Fruit fly (Drosophila melanogaster) whole organism, wandering third instar larva: ENCODE results near the gene CG12288.
A peak's percentile ranks its signal among the peaks of the same experiment; 100 is the strongest.

Experiments used
- Abd-B ChIP-seq: fragments of >200 bp; optimal IDR thresholded peaks from 2 replicates; lab custom pipeline; 2017; ENCODE audit warnings: missing biosample characterization, missing genetic modification characterization
- CG32264 ChIP-seq: fragments of 200-800 bp; sonication (Bioruptor generic); optimal IDR thresholded peaks from 2 replicates; lab custom pipeline; 2016; ENCODE audit warnings: missing biosample characterization, missing genetic modification characterization
- CG9705 ChIP-seq: fragments of 200-800 bp; sonication (Bioruptor generic); optimal IDR thresholded peaks from 2 replicates; lab custom pipeline; 2018; ENCODE audit warnings: missing biosample characterization, mild to moderate bottlenecking, missing genetic modification characterization
- Dif ChIP-seq: fragments of 200-275, 200-300 bp; sonication (Bioruptor generic); optimal IDR thresholded peaks from 2 replicates; lab custom pipeline; 2018; ENCODE audit warnings: missing biosample characterization, missing genetic modification characterization; ENCODE audit not compliant: partially characterized antibody
- GATAd ChIP-seq: sonication (Bioruptor generic); optimal IDR thresholded peaks from 2 replicates; lab custom pipeline; 2016; ENCODE audit warnings: missing biosample characterization, missing genetic modification characterization
- HLH106 ChIP-seq: fragments of 200-800 bp; optimal IDR thresholded peaks from 3 replicates; lab custom pipeline; 2019; ENCODE audit warnings: missing biosample characterization, mild to moderate bottlenecking, missing genetic modification characterization, moderate library complexity
- Hr78 ChIP-seq: fragments of >200 bp; optimal IDR thresholded peaks from 2 replicates; lab custom pipeline; 2017; ENCODE audit warnings: missing biosample characterization, missing genetic modification characterization
- Hr83 ChIP-seq: fragments of 200-300 bp; sonication (Bioruptor generic); optimal IDR thresholded peaks from 2 replicates; lab custom pipeline; 2016; ENCODE audit warnings: missing biosample characterization, mild to moderate bottlenecking, missing genetic modification characterization, moderate library complexity; ENCODE audit not compliant: poor library complexity, severe bottlenecking
- Myc ChIP-seq: fragments of >200 bp; optimal IDR thresholded peaks from 2 replicates; lab custom pipeline; 2017
- N ChIP-seq: fragments of >200 bp; optimal IDR thresholded peaks from 2 replicates; lab custom pipeline; 2018; ENCODE audit warnings: missing biosample characterization, missing external identifiers, missing genetic modification characterization
- OdsH ChIP-seq: fragments of 200-800 bp; sonication (Bioruptor generic); optimal IDR thresholded peaks from 2 replicates; lab custom pipeline; 2016; ENCODE audit warnings: missing biosample characterization, mild to moderate bottlenecking, missing genetic modification characterization
- Rel ChIP-seq, 2 experiments: fragments of 200-800 bp; sonication (Bioruptor generic) in 1 of 2; optimal IDR thresholded peaks; 2 replicates in 1 of 2; 3 replicates in 1 of 2; lab custom pipeline; 2016 to 2019; ENCODE audit warnings: mild to moderate bottlenecking in 2 of 2, missing biosample characterization in 2 of 2, missing genetic modification characterization in 2 of 2, moderate library complexity in 1 of 2
- Sp1 ChIP-seq: fragments of 200-800 bp; sonication (Bioruptor generic); optimal IDR thresholded peaks from 3 replicates; lab custom pipeline; 2019; ENCODE audit warnings: missing biosample characterization, mild to moderate bottlenecking, missing genetic modification characterization, moderate library complexity
- Vsx2 ChIP-seq: fragments of 200-300, 225-300 bp; sonication (Bioruptor generic); optimal IDR thresholded peaks from 2 replicates; lab custom pipeline; 2018; ENCODE audit warnings: missing biosample characterization, missing genetic modification characterization; ENCODE audit not compliant: partially characterized antibody
- br ChIP-seq: fragments of 200-800 bp; sonication (Bioruptor generic); optimal IDR thresholded peaks from 2 replicates; lab custom pipeline; 2016; ENCODE audit warnings: missing biosample characterization, missing genetic modification characterization
- brk ChIP-seq: fragments of 200-800 bp; sonication (Bioruptor generic); optimal IDR thresholded peaks from 2 replicates; lab custom pipeline; 2016; ENCODE audit warnings: missing biosample characterization, mild to moderate bottlenecking, missing genetic modification characterization
- dl ChIP-seq, 2 experiments: fragments of 175-275, 200-275 bp in 1 of 2; fragments of 200-275 bp in 1 of 2; sonication (Bioruptor generic); optimal IDR thresholded peaks; lab custom pipeline; 2018; ENCODE audit warnings: mild to moderate bottlenecking in 2 of 2, missing biosample characterization in 2 of 2, missing genetic modification characterization in 2 of 2, moderate library complexity in 2 of 2; ENCODE audit not compliant: partially characterized antibody in 2 of 2, insufficient read depth in 1 of 2
- dsf ChIP-seq: sonication (Bioruptor generic); optimal IDR thresholded peaks from 2 replicates; lab custom pipeline; 2016; ENCODE audit warnings: missing biosample characterization, missing genetic modification characterization, borderline replicate concordance
- ey ChIP-seq: fragments of 200-800 bp; sonication (Bioruptor generic); optimal IDR thresholded peaks from 2 replicates; lab custom pipeline; 2016; ENCODE audit warnings: missing biosample characterization, missing genetic modification characterization
- foxo ChIP-seq, 2 experiments: fragments of 200-800 bp; sonication (Bioruptor generic); optimal IDR thresholded peaks; 2 replicates in 1 of 2; 3 replicates in 1 of 2; lab custom pipeline; 2016 to 2017; ENCODE audit warnings: missing biosample characterization in 2 of 2, missing genetic modification characterization in 2 of 2
- fru ChIP-seq: fragments of 200-800 bp; sonication (Bioruptor generic); optimal IDR thresholded peaks from 3 replicates; lab custom pipeline; 2016; ENCODE audit warnings: missing biosample characterization, mild to moderate bottlenecking, missing genetic modification characterization
- h ChIP-seq: fragments of 200-800 bp; sonication (Bioruptor generic); optimal IDR thresholded peaks from 3 replicates; lab custom pipeline; 2016; ENCODE audit warnings: missing biosample characterization, mild to moderate bottlenecking, missing genetic modification characterization
- jim ChIP-seq: fragments of 175-275, 200-325 bp; sonication (Bioruptor generic); optimal IDR thresholded peaks from 2 replicates; lab custom pipeline; 2016; ENCODE audit warnings: missing biosample characterization, mild to moderate bottlenecking, missing genetic modification characterization
- lola ChIP-seq: fragments of >200 bp; optimal IDR thresholded peaks from 2 replicates; lab custom pipeline; 2017; ENCODE audit warnings: missing biosample characterization, missing genetic modification characterization
- pan ChIP-seq: fragments of >200 bp; optimal IDR thresholded peaks from 2 replicates; lab custom pipeline; 2017
- rgr ChIP-seq: fragments of 200-800 bp; sonication (Bioruptor generic); optimal IDR thresholded peaks from 3 replicates; lab custom pipeline; 2016; ENCODE audit warnings: missing biosample characterization, mild to moderate bottlenecking, missing genetic modification characterization
- sage ChIP-seq: fragments of 200-800 bp; sonication (Bioruptor generic); optimal IDR thresholded peaks from 2 replicates; lab custom pipeline; 2016; ENCODE audit warnings: missing biosample characterization, mild to moderate bottlenecking, missing genetic modification characterization
- sv ChIP-seq: fragments of 200-800 bp; sonication (Bioruptor generic); optimal IDR thresholded peaks from 3 replicates; lab custom pipeline; 2016; ENCODE audit warnings: missing biosample characterization, missing genetic modification characterization
- tai ChIP-seq: sonication (Bioruptor generic); optimal IDR thresholded peaks from 2 replicates; lab custom pipeline; 2016; ENCODE audit warnings: missing biosample characterization, missing genetic modification characterization
- usp ChIP-seq: fragments of >200 bp; optimal IDR thresholded peaks from 2 replicates; lab custom pipeline; 2017; ENCODE audit warnings: missing biosample characterization, missing genetic modification characterization
- woc ChIP-seq: sonication (Bioruptor generic); optimal IDR thresholded peaks from 2 replicates; lab custom pipeline; 2016; ENCODE audit warnings: missing biosample characterization, mild to moderate bottlenecking, missing genetic modification characterization

CG12288 gene

DNA sequence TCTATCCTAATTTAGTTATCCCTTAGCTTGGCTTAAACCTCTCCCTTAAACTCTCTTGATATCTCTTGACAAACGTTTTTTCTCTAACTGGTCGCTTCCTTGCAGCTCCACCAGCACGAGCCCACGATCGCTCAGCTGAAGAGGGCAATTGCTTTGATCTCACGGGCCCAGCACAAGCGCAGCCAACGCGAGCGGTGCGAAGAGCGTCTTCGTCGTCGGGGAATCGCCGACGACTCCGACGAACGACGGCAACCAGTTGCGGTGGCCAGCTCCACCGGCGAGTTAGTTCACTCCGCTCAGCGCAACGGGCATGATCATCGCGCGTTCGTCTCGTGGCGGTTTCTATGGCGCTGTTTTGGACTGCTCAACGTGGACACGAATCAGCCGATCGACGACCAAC lies 21.1 kb downstream of the CG12288 start:
- TF ChIP-seq woc (GFP tag; lab: Kevin White, UChicago) (peak; percentile 29), tai (GFP tag; lab: Kevin White, UChicago) (no peak), OdsH (GFP tag; lab: Kevin White, UChicago) (no peak), rgr (GFP tag; lab: Kevin White, UChicago) (peak; percentile 48), Hr78 (no peak), Abd-B (no peak), Vsx2 (GFP tag; lab: Kevin White, UChicago) (peak; percentile 14), brk (GFP tag; lab: Kevin White, UChicago) (no peak), Rel (GFP tag; optimal IDR thresholded peaks at IDR 0.05; lab: Kevin White, UChicago) (no peak), Rel (tag; optimal IDR thresholded peaks at IDR 0.05; lab: Kevin White, UChicago) (peak; percentile 29), Hr83 (GFP tag; lab: Kevin White, UChicago) (peak; percentile 52), dsf (no peak), sv (no peak), pan (lab: Kevin White, UChicago) (no peak), h (GFP tag; lab: Kevin White, UChicago) (peak; percentile 13), br (GFP tag; lab: Kevin White, UChicago) (peak; percentile 4), Dif (GFP tag; lab: Kevin White, UChicago) (peak; percentile 83), N (GFP tag; lab: Kevin White, UChicago) (no peak), CG32264 (no peak), Sp1 (no peak), GATAd (GFP tag; lab: Kevin White, UChicago) (no peak), foxo (GFP tag; optimal IDR thresholded peaks at IDR 0.05; lab: Kevin White, UChicago) (peak in 1 of 2 experiments; percentile 8), dl (GFP tag; optimal IDR thresholded peaks at IDR 0.05; lab: Kevin White, UChicago; ENCODE audit: insufficient read depth in 1 of 2, partially characterized antibody in 2 of 2) (peak; percentile 62 to 74), fru (GFP tag; lab: Kevin White, UChicago) (no peak)

DNA sequence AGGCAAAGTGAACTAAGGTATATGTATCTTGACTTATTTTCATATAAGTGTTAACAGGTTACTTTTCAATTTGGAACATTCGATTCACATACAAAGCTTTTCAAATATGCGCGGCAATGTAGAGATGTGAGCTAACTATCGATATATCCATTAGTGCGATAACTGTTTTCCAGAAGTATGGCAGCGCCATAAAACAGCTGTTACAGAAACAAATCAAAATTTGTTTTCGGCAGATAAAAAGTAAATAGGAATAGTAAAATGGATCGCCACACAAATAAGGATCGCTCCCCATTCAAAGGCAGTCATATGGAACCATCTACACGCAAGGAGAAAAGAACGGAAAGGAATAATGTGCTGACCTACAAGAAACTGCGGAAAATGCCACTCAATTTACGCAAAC lies 22.7 kb downstream of the CG12288 start, which contains the start of the genes CG32832, CG31743 and CG34313:
TSS of gene CG32832 (minus strand) at position 3 of the 400 bp plus-strand sequence.
TSS of gene CG31743 (plus strand) at position 230 of the 400 bp plus-strand sequence.
TSS of gene CG34313 (plus strand) at position 230 of the 400 bp plus-strand sequence.
- TF ChIP-seq tai (GFP tag; lab: Kevin White, UChicago): no peak
- TF ChIP-seq br (GFP tag; lab: Kevin White, UChicago): no peak
- no peak for TF ChIP-seq brk (GFP tag; lab: Kevin White, UChicago)
- no peak for TF ChIP-seq Sp1

DNA sequence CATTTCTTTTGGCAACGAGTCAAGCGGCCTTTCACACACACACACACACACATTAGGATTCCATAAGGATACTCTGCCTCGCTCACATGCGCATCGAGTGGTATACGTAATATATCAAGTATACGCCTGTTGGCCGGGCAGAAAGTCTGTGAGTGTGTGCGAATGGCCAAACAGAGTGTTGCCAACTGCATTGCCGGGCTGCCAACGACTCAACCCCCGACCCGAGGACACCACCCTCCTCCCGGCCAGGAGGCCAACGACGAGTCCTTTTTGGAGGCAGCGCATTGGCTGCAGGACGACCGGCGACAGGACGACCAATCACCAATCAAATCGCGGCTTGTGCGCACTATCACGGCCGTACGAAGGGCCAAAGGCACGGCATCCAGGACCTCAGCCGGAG lies 24.3 kb downstream of the CG12288 start:
- TF ChIP-seq brk (GFP tag; lab: Kevin White, UChicago) (no peak), OdsH (GFP tag; lab: Kevin White, UChicago) (no peak), Dif (GFP tag; lab: Kevin White, UChicago) (no peak), usp (GFP tag; lab: Kevin White, UChicago) (no peak), Myc (lab: Kevin White, UChicago) (no peak), pan (lab: Kevin White, UChicago) (no peak), CG9705 (GFP tag; lab: Kevin White, UChicago) (no peak), ey (GFP tag; lab: Kevin White, UChicago) (no peak), Abd-B (no peak), Hr78 (no peak), foxo (GFP tag; optimal IDR thresholded peaks at IDR 0.05; lab: Kevin White, UChicago) (no peak), HLH106 (tag; lab: Kevin White, UChicago) (no peak), jim (no peak), Sp1 (no peak), h (GFP tag; lab: Kevin White, UChicago) (no peak), Vsx2 (GFP tag; lab: Kevin White, UChicago) (no peak)

DNA sequence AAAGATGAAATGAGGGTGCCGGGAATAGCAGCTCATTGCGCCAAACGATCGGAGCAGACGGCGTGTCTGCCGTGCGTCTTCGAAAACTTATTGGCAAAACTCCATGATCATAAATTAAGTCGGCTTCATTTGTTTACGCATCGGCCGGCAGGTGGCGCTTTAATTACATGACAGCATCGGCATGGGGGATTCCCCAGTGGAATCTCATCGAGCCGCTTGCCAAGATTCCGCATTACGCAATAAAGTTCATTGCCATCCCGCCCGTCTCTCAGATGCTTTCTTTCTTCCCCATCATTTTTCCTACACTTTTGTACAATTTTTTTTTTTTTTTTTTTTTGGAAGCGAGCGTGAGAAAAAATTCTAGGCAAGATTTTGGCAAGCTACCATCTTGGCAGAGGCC lies 25.5 kb downstream of the CG12288 start:
- TF ChIP-seq lola (GFP tag; lab: Kevin White, UChicago) (no peak), Rel (GFP tag; optimal IDR thresholded peaks at IDR 0.05; lab: Kevin White, UChicago) (no peak), Rel (tag; optimal IDR thresholded peaks at IDR 0.05; lab: Kevin White, UChicago) (peak; percentile 57), HLH106 (tag; lab: Kevin White, UChicago) (no peak)

DNA sequence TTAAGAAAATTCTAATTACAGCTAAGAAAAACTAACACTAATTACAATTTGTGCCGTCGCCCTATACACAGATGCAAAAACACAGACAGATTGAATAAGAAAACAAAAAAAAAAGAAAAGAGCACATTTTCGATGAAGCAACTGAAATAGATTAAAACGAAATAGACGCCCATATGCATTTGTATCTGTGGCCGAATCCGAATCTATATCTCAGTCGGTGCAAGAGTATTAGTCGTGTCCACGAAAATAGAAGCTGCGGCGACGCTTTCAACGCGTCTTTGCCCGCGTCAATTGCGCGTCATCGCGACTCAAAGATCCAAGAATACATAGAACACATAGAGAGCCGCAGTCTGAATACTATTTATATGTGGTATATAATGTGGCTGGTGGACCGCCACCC lies 27.1 kb downstream of the CG12288 start:
- TF ChIP-seq N (GFP tag; lab: Kevin White, UChicago): no peak
- no peak for TF ChIP-seq pan (lab: Kevin White, UChicago)
- TF ChIP-seq sage: no peak
- no peak for TF ChIP-seq CG32264
- TF ChIP-seq GATAd (GFP tag; lab: Kevin White, UChicago): no peak
- TF ChIP-seq OdsH (GFP tag; lab: Kevin White, UChicago): no peak
- TF ChIP-seq fru (GFP tag; lab: Kevin White, UChicago): no peak
- TF ChIP-seq sv: no peak
- TF ChIP-seq Hr78: no peak
- TF ChIP-seq, all 38 proteins: peak for 0
